Fruit fly (Drosophila melanogaster) whole organism, embryonic: ENCODE results near the gene CG14995.

ENCODE experiments used
- Atf-2 ChIP-seq: fragments of 200-800 bp; sonication (Bioruptor generic); optimal IDR thresholded peaks from 2 replicates; lab custom pipeline; 2016; ENCODE audit warnings: missing biosample characterization, missing genetic modification characterization
- BtbVII ChIP-seq: fragments of 200-800 bp; sonication (Bioruptor generic); optimal IDR thresholded peaks from 3 replicates; lab custom pipeline; 2017; ENCODE audit warnings: missing biosample characterization, mild to moderate bottlenecking, missing genetic modification characterization
- CG10959 ChIP-seq: fragments of 200-800 bp; sonication (Bioruptor generic); IDR thresholded peaks from 2 replicates; pipeline ENCODE4 v1.3.6; 2022; ENCODE audit warnings: missing biosample characterization, missing genetic modification characterization
- CG15011 ChIP-seq: fragments of 200-800 bp; sonication (Bioruptor generic); optimal IDR thresholded peaks from 3 replicates; lab custom pipeline; 2018; ENCODE audit warnings: missing biosample characterization, mild to moderate bottlenecking, missing genetic modification characterization
- CG1647 ChIP-seq: fragments of 200-800 bp; sonication (Bioruptor generic); optimal IDR thresholded peaks from 3 replicates; lab custom pipeline; 2016; ENCODE audit warnings: missing biosample characterization, missing genetic modification characterization
- CG1832 ChIP-seq: fragments of 200-800 bp; sonication (Bioruptor generic); optimal IDR thresholded peaks from 2 replicates; lab custom pipeline; 2017; ENCODE audit warnings: missing biosample characterization, mild to moderate bottlenecking, missing genetic modification characterization, inconsistent platforms
- CG18619 ChIP-seq: fragments of 200-800 bp; sonication (Bioruptor generic); optimal IDR thresholded peaks from 3 replicates; lab custom pipeline; 2017; ENCODE audit warnings: missing biosample characterization, mild to moderate bottlenecking, missing genetic modification characterization
- CG2678 ChIP-seq: fragments of 200-800 bp; sonication (Bioruptor generic); optimal IDR thresholded peaks from 3 replicates; lab custom pipeline; 2019; ENCODE audit warnings: missing biosample characterization, mild to moderate bottlenecking, missing genetic modification characterization, moderate library complexity
- CG2875 ChIP-seq: fragments of 200-800 bp; sonication (Bioruptor generic); optimal IDR thresholded peaks from 2 replicates; lab custom pipeline; 2017; ENCODE audit warnings: missing biosample characterization, mild to moderate bottlenecking, missing genetic modification characterization, missing genetic modification reagents
- CG31365 ChIP-seq: fragments of 200-800 bp; sonication (Bioruptor generic); optimal IDR thresholded peaks from 2 replicates; lab custom pipeline; 2018; ENCODE audit warnings: missing biosample characterization, mild to moderate bottlenecking, missing genetic modification characterization
- CG3163 ChIP-seq: fragments of 200-800 bp; sonication (Bioruptor generic); optimal IDR thresholded peaks from 3 replicates; lab custom pipeline; 2016; ENCODE audit warnings: missing biosample characterization, missing genetic modification characterization
- CG3995 ChIP-seq: fragments of 200-800 bp; sonication (Bioruptor generic); optimal IDR thresholded peaks from 3 replicates; lab custom pipeline; 2016; ENCODE audit warnings: missing biosample characterization, missing genetic modification characterization
- CG6791 ChIP-seq: fragments of 200-800 bp; sonication (Bioruptor generic); IDR thresholded peaks from 3 replicates; pipeline ENCODE4 v1.3.6; 2022; ENCODE audit warnings: missing biosample characterization, missing genetic modification characterization; ENCODE audit not compliant: partially characterized antibody
- Dad ChIP-seq: fragments of 200-800 bp; sonication (Bioruptor generic); optimal IDR thresholded peaks from 3 replicates; lab custom pipeline; 2016; ENCODE audit warnings: missing biosample characterization, missing genetic modification characterization
- Deaf1 ChIP-seq: fragments of 200-800 bp; optimal IDR thresholded peaks from 3 replicates; lab custom pipeline; 2019; ENCODE audit warnings: missing biosample characterization, mild to moderate bottlenecking, missing genetic modification characterization, moderate library complexity
- Doc3 ChIP-seq: fragments of 200-800 bp; sonication (Bioruptor generic); IDR thresholded peaks from 3 replicates; pipeline ENCODE4 v1.3.6; 2022; ENCODE audit warnings: missing biosample characterization, missing genetic modification characterization; ENCODE audit not compliant: partially characterized antibody
- Ets65A ChIP-seq: fragments of 200-800 bp; sonication (Bioruptor generic); peaks from one replicate; lab custom pipeline; 2016; ENCODE audit warnings: missing biosample characterization, missing genetic modification characterization
- Ets97D ChIP-seq: fragments of 200-800 bp; sonication (Bioruptor generic); optimal IDR thresholded peaks from 3 replicates; lab custom pipeline; 2016; ENCODE audit warnings: missing biosample characterization, missing genetic modification characterization
- Fer1 ChIP-seq: fragments of 200-800 bp; sonication (Bioruptor generic); optimal IDR thresholded peaks from 2 replicates; lab custom pipeline; 2017; ENCODE audit warnings: missing biosample characterization, mild to moderate bottlenecking, missing genetic modification characterization
- Fer2 ChIP-seq: fragments of 200-800 bp; sonication (Bioruptor generic); optimal IDR thresholded peaks from 2 replicates; lab custom pipeline; 2018; ENCODE audit warnings: missing biosample characterization, mild to moderate bottlenecking, missing genetic modification characterization, moderate library complexity
- HLH54F ChIP-seq: fragments of 200-800 bp; sonication (Bioruptor generic); optimal IDR thresholded peaks from 3 replicates; lab custom pipeline; 2016; ENCODE audit warnings: missing biosample characterization, missing genetic modification characterization
- Lhr ChIP-seq: fragments of 200-800 bp; sonication (Bioruptor generic); optimal IDR thresholded peaks from 3 replicates; lab custom pipeline; 2017; ENCODE audit warnings: mild to moderate bottlenecking, missing biosample characterization, missing genetic modification reagents, missing genetic modification characterization
- Max ChIP-seq: fragments of 200-800 bp; sonication (Bioruptor generic); optimal IDR thresholded peaks from 2 replicates; lab custom pipeline; 2016; ENCODE audit warnings: missing biosample characterization, mild to moderate bottlenecking, missing genetic modification characterization
- Myb ChIP-seq: fragments of 200-800 bp; sonication (Bioruptor generic); optimal IDR thresholded peaks from 2 replicates; lab custom pipeline; 2016; ENCODE audit warnings: missing biosample characterization, missing genetic modification characterization
- NfI ChIP-seq: fragments of 200-800 bp; sonication (Bioruptor generic); optimal IDR thresholded peaks from 3 replicates; lab custom pipeline; 2018; ENCODE audit warnings: missing biosample characterization, mild to moderate bottlenecking, missing genetic modification characterization, moderate library complexity
- Taf1 ChIP-seq: fragments of 200-800 bp; sonication (Bioruptor generic); IDR thresholded peaks from 2 replicates; pipeline ENCODE4 v1.3.6; 2022; ENCODE audit warnings: missing biosample characterization, missing genetic modification characterization
- chinmo ChIP-seq: fragments of 200-800 bp; sonication (Bioruptor generic); IDR thresholded peaks from 4 replicates; pipeline ENCODE4 v1.3.6; 2022; ENCODE audit warnings: missing biosample characterization, missing genetic modification characterization; ENCODE audit not compliant: partially characterized antibody
- emc ChIP-seq: fragments of 200-800 bp; sonication (Bioruptor generic); optimal IDR thresholded peaks from 2 replicates; lab custom pipeline; 2016; ENCODE audit warnings: missing biosample characterization, missing genetic modification characterization
- ems ChIP-seq: fragments of 200-800 bp; sonication (Bioruptor generic); optimal IDR thresholded peaks from 3 replicates; lab custom pipeline; 2016; ENCODE audit warnings: missing biosample characterization, missing genetic modification characterization
- eve ChIP-seq, 2 experiments: fragments of >200 bp; optimal IDR thresholded peaks; 2 replicates each; lab custom pipeline; 2017; ENCODE audit warnings: missing biosample characterization in 2 of 2, missing genetic modification characterization in 2 of 2
- eyg ChIP-seq: fragments of 200-800 bp; sonication (Bioruptor generic); optimal IDR thresholded peaks from 3 replicates; lab custom pipeline; 2016; ENCODE audit warnings: missing biosample characterization, missing genetic modification characterization
- grau ChIP-seq: fragments of 200-800 bp; optimal IDR thresholded peaks from 3 replicates; lab custom pipeline; 2019; ENCODE audit warnings: missing biosample characterization, mild to moderate bottlenecking, missing genetic modification characterization, moderate library complexity
- gsb ChIP-seq: fragments of 200-800 bp; sonication (Bioruptor generic); IDR thresholded peaks from 2 replicates; pipeline ENCODE4 v1.3.6; 2022; ENCODE audit warnings: missing biosample characterization, missing genetic modification characterization
- hbn ChIP-seq: fragments of 200-800 bp; sonication (Bioruptor generic); IDR thresholded peaks from 2 replicates; pipeline ENCODE4 v1.3.6; 2022; ENCODE audit warnings: missing biosample characterization, missing genetic modification characterization; ENCODE audit not compliant: partially characterized antibody
- org-1 ChIP-seq: fragments of 200-800 bp; sonication (Bioruptor generic); optimal IDR thresholded peaks from 2 replicates; lab custom pipeline; 2017; ENCODE audit warnings: missing biosample characterization, missing genetic modification characterization
- sqz ChIP-seq: fragments of 200-800 bp; sonication (Bioruptor generic); optimal IDR thresholded peaks from 3 replicates; lab custom pipeline; 2018; ENCODE audit warnings: missing biosample characterization, mild to moderate bottlenecking, missing genetic modification characterization
- wor ChIP-seq: fragments of 200-800 bp; sonication (Bioruptor generic); IDR thresholded peaks from 2 replicates; pipeline ENCODE4 v1.3.6; 2022; ENCODE audit warnings: missing biosample characterization, missing genetic modification characterization
- yki ChIP-seq: fragments of >200 bp; optimal IDR thresholded peaks from 3 replicates; lab custom pipeline; 2018

CG14995 gene

dm6 chr3L:4122185-4122767 is 19.2 kb upstream of the CG14995 start, which contains the start of gene Chd64 (continued):
- TF ChIP-seq yki (lab: Kevin White, UChicago), result no peak
- peak; percentile 46 for TF ChIP-seq CG15011
- TF ChIP-seq Lhr, result peak; percentile 0
- peak; percentile 29; the same call in 1 of the 2 replicates for TF ChIP-seq gsb
- no peak for TF ChIP-seq HLH54F (GFP tag; lab: Kevin White, UChicago)
- TF ChIP-seq Fer1 (GFP tag; lab: Kevin White, UChicago), result peak; percentile 82
- no peak for TF ChIP-seq ems (GFP tag; lab: Kevin White, UChicago)
- TF ChIP-seq emc (GFP tag; lab: Kevin White, UChicago), result no peak
- no peak for TF ChIP-seq Dad
- no peak for TF ChIP-seq Ets65A
- TF ChIP-seq Taf1 (GFP tag; lab: Robert Waterston, UW), result no peak
- TF ChIP-seq Fer2 (tag; lab: Kevin White, UChicago), result no peak
- TF ChIP-seq eyg (GFP tag; lab: Kevin White, UChicago), result no peak
- TF ChIP-seq CG1832 (GFP tag; lab: Kevin White, UChicago), result no peak
- TF ChIP-seq CG2678 (tag; lab: Kevin White, UChicago), result peak; percentile 67
- peak; percentile 27 for TF ChIP-seq org-1
- TF ChIP-seq chinmo (GFP tag; lab: Robert Waterston, UW), result peak; percentile 91; the same call in 3 of the 4 replicates
- TF ChIP-seq Myb (GFP tag; lab: Kevin White, UChicago), result peak; percentile 80
- TF ChIP-seq CG3995, result no peak
- peak; percentile 24 for TF ChIP-seq Ets97D (GFP tag; lab: Kevin White, UChicago)
- no peak for TF ChIP-seq Doc3
- no peak for TF ChIP-seq wor
- peak; percentile 33; the same call in 1 of the 2 replicates for TF ChIP-seq CG10959 (GFP tag; lab: Robert Waterston, UW)
- TF ChIP-seq Max, result no peak
- 0 out of 3 replicates have a peak, but pooled peaks have one; percentile 19 for TF ChIP-seq CG6791
- TF ChIP-seq CG31365 (tag; lab: Kevin White, UChicago), result no peak
- TF ChIP-seq Atf-2 (GFP tag; lab: Kevin White, UChicago), result no peak
- TF ChIP-seq CG3163 (GFP tag; lab: Kevin White, UChicago), result no peak
- TF ChIP-seq CG18619, result peak; percentile 33
- peak; percentile 89 for TF ChIP-seq BtbVII (GFP tag; lab: Kevin White, UChicago)
- TF ChIP-seq CG2875 (GFP tag; lab: Kevin White, UChicago), result no peak
- TF ChIP-seq hbn (GFP tag; lab: Robert Waterston, UW), result peak; percentile 48; the same call in 1 of the 2 replicates
- no peak for TF ChIP-seq sqz (GFP tag; lab: Kevin White, UChicago)
- TF ChIP-seq CG1647 (GFP tag; lab: Kevin White, UChicago), result no peak

dm6 chr3L:4121589-4121988 is 18.5 kb upstream of the CG14995 start:
- TF ChIP-seq NfI (GFP tag; lab: Kevin White, UChicago) (no peak), eve (GFP tag; optimal IDR thresholded peaks at IDR 0.05; lab: Kevin White, UChicago) (peak in 1 of 2 experiments; percentile 58), grau (peak; percentile 50), Deaf1 (tag; lab: Kevin White, UChicago) (no peak)
